Worm (Caenorhabditis elegans) whole organism, L3 larva: ENCODE results near the gene cpr-9.
A peak's percentile ranks its signal among the peaks of the same experiment; 100 is the strongest.

ENCODE experiments used
- R02D3.7 ChIP-seq: fragments of 150-350 bp; optimal IDR thresholded peaks from 2 replicates; lab custom pipeline; 2014; ENCODE audit warnings: missing biosample characterization, missing genetic modification characterization
- ZK546.5 ChIP-seq: sonication (generic microtip); optimal IDR thresholded peaks from 2 replicates; lab custom pipeline; 2017; ENCODE audit warnings: missing biosample characterization, missing genetic modification characterization
- aly-2 ChIP-seq: fragments of 150-350 bp; optimal IDR thresholded peaks from 2 replicates; lab custom pipeline; 2014; ENCODE audit warnings: missing biosample characterization, missing genetic modification characterization
- ama-1 ChIP-seq: fragments of 150-350 bp; optimal IDR thresholded peaks from 2 replicates; lab custom pipeline; 2018
- ceh-16 ChIP-seq: sonication (generic microtip); optimal IDR thresholded peaks from 2 replicates; lab custom pipeline; 2017; ENCODE audit warnings: missing biosample characterization, missing genetic modification characterization
- ceh-9 ChIP-seq: sonication (generic microtip); optimal IDR thresholded peaks from 2 replicates; lab custom pipeline; 2018; ENCODE audit warnings: missing biosample characterization, missing genetic modification characterization
- daf-12 ChIP-seq: fragments of 150-350 bp; optimal IDR thresholded peaks from 2 replicates; lab custom pipeline; 2014; ENCODE audit warnings: missing biosample characterization, missing genetic modification reagents, missing genetic modification characterization
- egl-5 ChIP-seq: fragments of 150-350 bp; optimal IDR thresholded peaks from 2 replicates; lab custom pipeline; 2017; ENCODE audit warnings: missing biosample characterization, missing genetic modification reagents, missing genetic modification characterization, inconsistent platforms
- elt-2 ChIP-seq: sonication (generic microtip); optimal IDR thresholded peaks from 2 replicates; lab custom pipeline; 2016; ENCODE audit warnings: missing genetic modification reagents, mild to moderate bottlenecking, missing genetic modification characterization, missing compliant biosample characterization
- elt-3 ChIP-seq, 3 experiments: fragments of 150-350 bp in 1 of 3; sonication (generic microtip) in 2 of 3; optimal IDR thresholded peaks; 2 replicates in 2 of 3; 4 replicates in 1 of 3; lab custom pipeline; 2014 to 2017; ENCODE audit warnings: missing biosample characterization in 3 of 3, missing genetic modification characterization in 3 of 3
- fkh-10 ChIP-seq: sonication (generic microtip); optimal IDR thresholded peaks from 2 replicates; lab custom pipeline; 2017; ENCODE audit warnings: missing biosample characterization, missing genetic modification reagents, missing genetic modification characterization
- fkh-2 ChIP-seq: fragments of 150-350 bp; optimal IDR thresholded peaks from 2 replicates; lab custom pipeline; 2014; ENCODE audit warnings: missing biosample characterization, missing genetic modification reagents, missing genetic modification characterization
- fos-1 ChIP-seq: fragments of 150-350 bp; optimal IDR thresholded peaks from 2 replicates; lab custom pipeline; 2014; ENCODE audit warnings: missing biosample characterization, missing genetic modification characterization
- hmg-11 ChIP-seq: sonication (generic microtip); optimal IDR thresholded peaks from 2 replicates; lab custom pipeline; 2016; ENCODE audit warnings: missing genetic modification characterization, missing compliant biosample characterization
- jun-1 ChIP-seq: fragments of 150-350 bp; optimal IDR thresholded peaks from 2 replicates; lab custom pipeline; 2014; ENCODE audit warnings: missing biosample characterization, missing genetic modification reagents, missing genetic modification characterization
- lin-15B ChIP-seq: fragments of 150-350 bp; optimal IDR thresholded peaks from 2 replicates; lab custom pipeline; 2014; ENCODE audit warnings: missing biosample characterization, missing genetic modification characterization
- lin-39 ChIP-seq: fragments of 150-350 bp; optimal IDR thresholded peaks from 2 replicates; lab custom pipeline; 2018; ENCODE audit warnings: missing biosample characterization, missing genetic modification reagents, missing genetic modification characterization
- lsy-12 ChIP-seq: sonication (generic microtip); optimal IDR thresholded peaks from 2 replicates; lab custom pipeline; 2016; ENCODE audit warnings: mild to moderate bottlenecking, missing genetic modification characterization, missing compliant biosample characterization
- mdl-1 ChIP-seq: fragments of 150-350 bp; optimal IDR thresholded peaks from 2 replicates; lab custom pipeline; 2014; ENCODE audit warnings: missing biosample characterization, missing genetic modification characterization
- mml-1 ChIP-seq: fragments of 150-350 bp; sonication (generic microtip); optimal IDR thresholded peaks from 3 replicates; lab custom pipeline; 2014; ENCODE audit warnings: missing biosample characterization, missing genetic modification characterization
- nfya-1 ChIP-seq: sonication (generic microtip); optimal IDR thresholded peaks from 2 replicates; lab custom pipeline; 2017; ENCODE audit warnings: missing genetic modification characterization, mild to moderate bottlenecking, missing compliant biosample characterization, antibody characterized with exemption, moderate library complexity; ENCODE audit not compliant: insufficient read depth
- nhr-11 ChIP-seq: fragments of 150-350 bp; optimal IDR thresholded peaks from 2 replicates; lab custom pipeline; 2014; ENCODE audit warnings: missing biosample characterization, missing genetic modification characterization
- nhr-12 ChIP-seq: fragments of 150-350 bp; optimal IDR thresholded peaks from 2 replicates; lab custom pipeline; 2014; ENCODE audit warnings: missing biosample characterization, missing genetic modification characterization
- nhr-237 ChIP-seq: fragments of 150-350 bp; optimal IDR thresholded peaks from 2 replicates; lab custom pipeline; 2014; ENCODE audit warnings: missing biosample characterization, missing genetic modification characterization
- nhr-25 ChIP-seq: sonication (generic microtip); optimal IDR thresholded peaks from 2 replicates; lab custom pipeline; 2017; ENCODE audit warnings: missing biosample characterization, missing genetic modification characterization
- nhr-67 ChIP-seq: fragments of 150-350 bp; optimal IDR thresholded peaks from 2 replicates; lab custom pipeline; 2014; ENCODE audit warnings: missing biosample characterization, missing genetic modification characterization
- nhr-76 ChIP-seq: fragments of 150-350 bp; sonication (generic microtip); optimal IDR thresholded peaks from 5 replicates; lab custom pipeline; 2014; ENCODE audit warnings: missing biosample characterization, missing genetic modification characterization
- pha-4 ChIP-seq: fragments of 150-350 bp; optimal IDR thresholded peaks from 2 replicates; lab custom pipeline; 2014; ENCODE audit warnings: missing biosample characterization, missing genetic modification reagents, missing genetic modification characterization
- sea-2 ChIP-seq: fragments of 150-350 bp; sonication (generic microtip); optimal IDR thresholded peaks from 4 replicates; lab custom pipeline; 2014; ENCODE audit warnings: missing biosample characterization, missing genetic modification reagents, missing genetic modification characterization
- skn-1 ChIP-seq: fragments of 150-350 bp; optimal IDR thresholded peaks from 2 replicates; lab custom pipeline; 2014; ENCODE audit warnings: missing biosample characterization, missing genetic modification characterization
- snpc-4 ChIP-seq: fragments of 150-350 bp; optimal IDR thresholded peaks from 2 replicates; lab custom pipeline; 2014; ENCODE audit warnings: missing biosample characterization, missing genetic modification characterization
- unc-39 ChIP-seq: sonication (generic microtip); optimal IDR thresholded peaks from 4 replicates; lab custom pipeline; 2017; ENCODE audit warnings: missing biosample characterization, missing genetic modification characterization
- unc-62 ChIP-seq: fragments of 150-350 bp; sonication (generic microtip); optimal IDR thresholded peaks from 4 replicates; lab custom pipeline; 2014; ENCODE audit warnings: missing biosample characterization, missing genetic modification reagents, missing genetic modification characterization
- zag-1 ChIP-seq: fragments of 150-350 bp; optimal IDR thresholded peaks from 2 replicates; lab custom pipeline; 2014; ENCODE audit warnings: missing biosample characterization, missing genetic modification characterization
- ztf-11 ChIP-seq: fragments of 150-350 bp; optimal IDR thresholded peaks from 2 replicates; lab custom pipeline; 2014; ENCODE audit warnings: missing biosample characterization, missing genetic modification characterization
- ztf-4 ChIP-seq: fragments of 150-350 bp; optimal IDR thresholded peaks from 2 replicates; lab custom pipeline; 2014; ENCODE audit warnings: missing biosample characterization, missing genetic modification characterization

cpr-9 gene

ce11 chrV:12025683-12026082 is 22.8 kb downstream of the cpr-9 start:
- TF ChIP-seq lin-39 (tag; lab: Kevin White, UChicago) (no peak), unc-39 (no peak), fkh-10 (peak; percentile 97), nfya-1 (peak; percentile 45), egl-5 (peak; percentile 36), zag-1 (tag; lab: Kevin White, UChicago) (no peak), nhr-25 (tag; lab: Kevin White, UChicago) (no peak), elt-2 (tag; lab: Kevin White, UChicago) (no peak), nhr-12 (tag; lab: Kevin White, UChicago) (no peak), mdl-1 (tag; lab: Kevin White, UChicago) (no peak), elt-3 (tag; optimal IDR thresholded peaks at IDR 0.05; lab: Kevin White, UChicago) (no peak), pha-4 (no peak), nhr-76 (no peak), ztf-4 (tag; lab: Kevin White, UChicago) (no peak), hmg-11 (tag; lab: Kevin White, UChicago) (no peak), sea-2 (GFP tag; lab: Kevin White, UChicago) (no peak)

ce11 chrV:12026878-12027477 is 24.1 kb downstream of the cpr-9 start:
- no peak for TF ChIP-seq ceh-9 (tag; lab: Kevin White, UChicago)
- no peak for TF ChIP-seq mml-1 (tag; lab: Kevin White, UChicago)
- TF ChIP-seq ama-1 (lab: Kevin White, UChicago): no peak
- no peak for TF ChIP-seq nhr-76
- no peak for TF ChIP-seq mdl-1 (tag; lab: Kevin White, UChicago)
- TF ChIP-seq elt-2 (tag; lab: Kevin White, UChicago): no peak
- TF ChIP-seq hmg-11 (tag; lab: Kevin White, UChicago): peak; percentile 21
- peak; percentile 8 for TF ChIP-seq lin-15B (tag; lab: Kevin White, UChicago)
- TF ChIP-seq ZK546.5 (tag; lab: Kevin White, UChicago): no peak
- no peak for TF ChIP-seq jun-1 (tag; lab: Kevin White, UChicago)
- TF ChIP-seq snpc-4 (tag; lab: Kevin White, UChicago): peak; percentile 24
- TF ChIP-seq nhr-11: no peak
- TF ChIP-seq nhr-237 (tag; lab: Kevin White, UChicago): no peak
- TF ChIP-seq ztf-11 (tag; lab: Kevin White, UChicago): no peak
- TF ChIP-seq fkh-10: peak; percentile 84
- TF ChIP-seq sea-2 (GFP tag; lab: Kevin White, UChicago): no peak
- TF ChIP-seq unc-62: no peak
- TF ChIP-seq nhr-67 (tag; lab: Kevin White, UChicago): no peak
- no peak for TF ChIP-seq ceh-16
- peak; percentile 74 for TF ChIP-seq lin-39 (tag; lab: Kevin White, UChicago)
- TF ChIP-seq nfya-1: peak; percentile 75

DNA sequence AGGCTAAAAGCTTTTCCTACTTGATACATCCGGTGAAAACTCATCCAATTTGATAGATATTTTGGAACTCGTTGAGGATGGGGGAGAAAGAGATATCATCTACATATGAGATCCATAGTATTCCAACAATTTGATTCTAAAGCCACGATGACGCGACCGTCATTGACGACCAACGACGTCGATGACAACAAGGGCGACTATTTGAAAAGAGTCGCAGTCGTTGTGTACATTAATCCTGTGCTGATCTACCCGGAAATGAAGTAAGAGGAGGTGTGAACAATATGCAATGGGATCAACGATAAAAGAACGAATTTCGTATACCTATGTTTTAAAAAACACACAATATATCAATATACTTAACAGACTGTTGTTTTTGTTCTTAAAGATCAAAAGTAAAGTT is 25.3 kb downstream of the cpr-9 start:
- TF ChIP-seq daf-12 (tag; lab: Kevin White, UChicago) (no peak), ztf-4 (tag; lab: Kevin White, UChicago) (no peak), lsy-12 (tag; lab: Kevin White, UChicago) (no peak)

ce11 chrV:12032060-12032459 is 29.2 kb downstream of the cpr-9 start, which contains the start of gene pkc-1:
Gene pkc-1, minus strand, starts transcription at chrV:12032160.
- TF ChIP-seq hmg-11 (tag; lab: Kevin White, UChicago): no peak
- TF ChIP-seq nhr-67 (tag; lab: Kevin White, UChicago): no peak
- no peak for TF ChIP-seq fos-1 (tag; lab: Kevin White, UChicago)
- TF ChIP-seq unc-62: no peak
- TF ChIP-seq aly-2 (tag; lab: Kevin White, UChicago): no peak
- no peak for TF ChIP-seq ceh-9 (tag; lab: Kevin White, UChicago)
- TF ChIP-seq nhr-76: no peak
- no peak for TF ChIP-seq skn-1 (tag; lab: Kevin White, UChicago)
- TF ChIP-seq ZK546.5 (tag; lab: Kevin White, UChicago): no peak
- TF ChIP-seq R02D3.7 (tag; lab: Kevin White, UChicago): no peak
- TF ChIP-seq ztf-11 (tag; lab: Kevin White, UChicago): no peak
- TF ChIP-seq fkh-2 (tag; lab: Kevin White, UChicago): no peak
- TF ChIP-seq nfya-1: no peak
- TF ChIP-seq nhr-237 (tag; lab: Kevin White, UChicago): no peak
- no peak for TF ChIP-seq daf-12 (tag; lab: Kevin White, UChicago)
- TF ChIP-seq lin-39 (tag; lab: Kevin White, UChicago): no peak
